Fruit fly (Drosophila melanogaster): ENCODE measurements around the gene Hrb87F.

DNA sequence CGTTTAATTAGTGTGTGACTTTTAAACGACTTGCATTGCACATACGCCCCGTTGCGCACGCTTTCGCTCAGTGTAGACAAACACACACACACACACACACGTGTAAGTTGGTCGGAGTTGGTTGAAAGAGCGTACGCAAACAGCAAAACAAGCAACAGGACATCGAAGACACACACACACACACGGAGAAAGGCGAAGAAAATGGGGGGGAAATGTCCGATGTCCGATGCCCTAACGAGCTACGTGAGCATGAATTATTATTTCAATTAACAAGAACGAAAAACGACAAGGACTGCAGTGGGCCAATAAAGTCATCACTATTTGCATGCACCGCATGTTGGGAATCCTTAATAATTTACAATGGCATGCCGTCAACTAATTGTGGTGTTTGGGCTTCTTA is 43.1 kb downstream of the Hrb87F start:
- TF ChIP-seq hb (GFP tag; IDR thresholded peaks at IDR 0.05; ENCODE audit: partially characterized antibody) (no peak), CG3995 (GFP tag; optimal IDR thresholded peaks at IDR 0.05) (no peak), bcd (GFP tag; optimal IDR thresholded peaks at IDR 0.05) (no peak), CG15696 (tag; optimal IDR thresholded peaks at IDR 0.05) (no peak), pros (GFP tag; optimal IDR thresholded peaks at IDR 0.05) (no peak), Aef1 (GFP tag; IDR thresholded peaks at IDR 0.05) (no peak)
